Fruit fly (Drosophila melanogaster): ENCODE measurements around the gene CG14073.

The CG14073 gene

dm6 chr3L:18801194-18801695, 19.2 kb downstream of the CG14073 start, which contains the start of gene ftz-f1 (continued):
- TF ChIP-seq Blimp-1 (GFP tag; optimal IDR thresholded peaks at IDR 0.05) (peak; percentile 88), CG11294 (GFP tag; IDR thresholded peaks at IDR 0.05) (no peak), CG6276 (GFP tag; optimal IDR thresholded peaks at IDR 0.05) (no peak), Sox15 (GFP tag; optimal IDR thresholded peaks at IDR 0.05) (no peak), CG8119 (GFP tag; IDR thresholded peaks at IDR 0.05) (peak; percentile 66; the same call in 2 of the 3 replicates), CG1621 (tag; optimal IDR thresholded peaks at IDR 0.05) (no peak), CG31627 (GFP tag; optimal IDR thresholded peaks at IDR 0.05) (no peak), Eip78C (GFP tag) (peak; percentile 68)

- TF ChIP-seq CG6276 (GFP tag; optimal IDR thresholded peaks at IDR 0.05) (peak; percentile 71), Hr4 (GFP tag; optimal IDR thresholded peaks at IDR 0.05) (no peak), topi (GFP tag; optimal IDR thresholded peaks at IDR 0.05) (peak; percentile 7), Sox14 (GFP tag; optimal IDR thresholded peaks at IDR 0.05) (peak; percentile 3), CG8119 (GFP tag; IDR thresholded peaks at IDR 0.05) (peak; percentile 45; the same call in 2 of the 3 replicates), cyc (GFP tag; optimal IDR thresholded peaks at IDR 0.05) (no peak), CG10631 (GFP tag; optimal IDR thresholded peaks at IDR 0.05) (no peak), Eip78C (GFP tag) (peak; percentile 26), Eip75B (GFP tag; optimal IDR thresholded peaks at IDR 0.05) (peak; percentile 74), eg (GFP tag; IDR thresholded peaks at IDR 0.05) (peak; percentile 67; the same call in 2 of the 3 replicates), CG3919 (GFP tag; optimal IDR thresholded peaks at IDR 0.05) (peak; percentile 47), Sox102F (GFP tag; optimal IDR thresholded peaks at IDR 0.05) (peak; percentile 23), CG7368 (GFP tag; optimal IDR thresholded peaks at IDR 0.05) (no peak), net (GFP tag; optimal IDR thresholded peaks at IDR 0.05) (no peak), spab (GFP tag; optimal IDR thresholded peaks at IDR 0.05) (no peak), CG11902 (GFP tag; optimal IDR thresholded peaks at IDR 0.05) (no peak), CG1621 (tag; optimal IDR thresholded peaks at IDR 0.05) (peak; percentile 62), CG9139 (GFP tag; optimal IDR thresholded peaks at IDR 0.05) (no peak), Lpt (GFP tag; optimal IDR thresholded peaks at IDR 0.05) (peak; percentile 73), CG32006 (GFP tag; optimal IDR thresholded peaks at IDR 0.05) (peak; percentile 23), Ets96B (tag; optimal IDR thresholded peaks at IDR 0.05) (peak; percentile 1), pdm3 (GFP tag; optimal IDR thresholded peaks at IDR 0.05) (no peak), CG16779 (tag; optimal IDR thresholded peaks at IDR 0.05) (peak; percentile 9), Smox (GFP tag; optimal IDR thresholded peaks at IDR 0.05) (no peak), salr (GFP tag; optimal IDR thresholded peaks at IDR 0.05) (peak in 1 of 2 experiments; percentile 15), ss (GFP tag; optimal IDR thresholded peaks at IDR 0.05) (peak; percentile 48 to 54), Gug (GFP tag; IDR thresholded peaks at IDR 0.05) (no peak), CG6854 (GFP tag; optimal IDR thresholded peaks at IDR 0.05) (peak; percentile 18), CG11294 (GFP tag; IDR thresholded peaks at IDR 0.05) (no peak), Met (GFP tag; optimal IDR thresholded peaks at IDR 0.05) (no peak), lz (GFP tag; optimal IDR thresholded peaks at IDR 0.05) (no peak), OdsH (GFP tag; optimal IDR thresholded peaks at IDR 0.05) (no peak), vri (GFP tag; optimal IDR thresholded peaks at IDR 0.05) (peak; percentile 18), CG6808 (GFP tag; optimal IDR thresholded peaks at IDR 0.05) (peak; percentile 44), Blimp-1 (GFP tag; optimal IDR thresholded peaks at IDR 0.05) (peak; percentile 99), CG34406 (GFP tag; optimal IDR thresholded peaks at IDR 0.05) (no peak), CG6163 (GFP tag; IDR thresholded peaks at IDR 0.05) (peak; percentile 63; the same call in 2 of the 3 replicates), CG3032 (tag; optimal IDR thresholded peaks at IDR 0.05) (peak; percentile 26), fkh (GFP tag; optimal IDR thresholded peaks at IDR 0.05) (peak; percentile 29), fd85E (GFP tag; optimal IDR thresholded peaks at IDR 0.05) (no peak), dsx (GFP tag; optimal IDR thresholded peaks at IDR 0.05; ENCODE audit: poor library complexity, severe bottlenecking) (peak; percentile 28), esn (GFP tag; optimal IDR thresholded peaks at IDR 0.05) (no peak), Eip93F (GFP tag; optimal IDR thresholded peaks at IDR 0.05) (no peak), CG31627 (GFP tag; optimal IDR thresholded peaks at IDR 0.05) (no peak), Hr38 (GFP tag; optimal IDR thresholded peaks at IDR 0.05) (no peak), svp (GFP tag) (peak; percentile 42), Sox15 (GFP tag; optimal IDR thresholded peaks at IDR 0.05) (no peak)
Measured at dm6 chr3L:18800100-18800841, 20.2 kb downstream of the CG14073 start.
